Worm (Caenorhabditis elegans) whole organism, L3 larva: ENCODE measurements around the gene lec-9.

Experiments
- aly-2 ChIP-seq: fragments of 150-350 bp; optimal IDR thresholded peaks from 2 replicates; lab custom pipeline; 2014; ENCODE audit warnings: missing biosample characterization, missing genetic modification characterization
- ceh-9 ChIP-seq: sonication (generic microtip); optimal IDR thresholded peaks from 2 replicates; lab custom pipeline; 2018; ENCODE audit warnings: missing biosample characterization, missing genetic modification characterization
- elt-2 ChIP-seq: sonication (generic microtip); optimal IDR thresholded peaks from 2 replicates; lab custom pipeline; 2016; ENCODE audit warnings: missing genetic modification reagents, mild to moderate bottlenecking, missing genetic modification characterization, missing compliant biosample characterization
- mdl-1 ChIP-seq: fragments of 150-350 bp; optimal IDR thresholded peaks from 2 replicates; lab custom pipeline; 2014; ENCODE audit warnings: missing biosample characterization, missing genetic modification characterization
- nhr-11 ChIP-seq: fragments of 150-350 bp; optimal IDR thresholded peaks from 2 replicates; lab custom pipeline; 2014; ENCODE audit warnings: missing biosample characterization, missing genetic modification characterization
- nhr-237 ChIP-seq: fragments of 150-350 bp; optimal IDR thresholded peaks from 2 replicates; lab custom pipeline; 2014; ENCODE audit warnings: missing biosample characterization, missing genetic modification characterization
- nhr-28 ChIP-seq: fragments of 150-350 bp; optimal IDR thresholded peaks from 2 replicates; lab custom pipeline; 2014; ENCODE audit warnings: missing biosample characterization, missing genetic modification characterization
- nhr-76 ChIP-seq: fragments of 150-350 bp; sonication (generic microtip); optimal IDR thresholded peaks from 5 replicates; lab custom pipeline; 2014; ENCODE audit warnings: missing biosample characterization, missing genetic modification characterization
- sea-2 ChIP-seq: fragments of 150-350 bp; sonication (generic microtip); optimal IDR thresholded peaks from 4 replicates; lab custom pipeline; 2014; ENCODE audit warnings: missing biosample characterization, missing genetic modification reagents, missing genetic modification characterization
- zag-1 ChIP-seq: fragments of 150-350 bp; optimal IDR thresholded peaks from 2 replicates; lab custom pipeline; 2014; ENCODE audit warnings: missing biosample characterization, missing genetic modification characterization
- ztf-11 ChIP-seq: fragments of 150-350 bp; optimal IDR thresholded peaks from 2 replicates; lab custom pipeline; 2014; ENCODE audit warnings: missing biosample characterization, missing genetic modification characterization

- TF ChIP-seq nhr-11 (tag; lab: Kevin White, UChicago) (no peak), zag-1 (tag; lab: Kevin White, UChicago) (no peak), ceh-9 (no peak), ztf-11 (no peak), nhr-76 (tag; lab: Kevin White, UChicago) (no peak), mdl-1 (tag; lab: Kevin White, UChicago) (no peak), elt-2 (tag; lab: Kevin White, UChicago) (no peak), sea-2 (no peak), nhr-28 (tag; lab: Kevin White, UChicago) (no peak), nhr-237 (tag; lab: Kevin White, UChicago) (no peak), aly-2 (tag; lab: Kevin White, UChicago) (no peak)
Measured at ce11 chrX:17562195-17562594, 38.1 kb upstream of the lec-9 start.
